Worm (Caenorhabditis elegans): ENCODE results near the gene math-41.

- TF ChIP-seq ceh-16 (tag; optimal IDR thresholded peaks at IDR 0.05) (no peak), mdl-1 (tag; optimal IDR thresholded peaks at IDR 0.05) (no peak)
These were observed 23.7 kb downstream of the math-41 start, which contains the start of gene fbxb-97 for ce11 chrII:1848109-1848508.

All from whole organism, L2 larva.